Fruit fly (Drosophila melanogaster) S2 (cell line): ENCODE data around the gene CG8119.

Experiments
- CG8478 ChIP-seq: fragments of >200 bp; optimal IDR thresholded peaks from 2 replicates; lab custom pipeline; 2018
- CTCF ChIP-seq, 2 experiments: fragments of >200 bp; optimal IDR thresholded peaks; 2 replicates each; lab custom pipeline; 2018

- TF ChIP-seq CTCF (optimal IDR thresholded peaks at IDR 0.05; lab: Kevin White, UChicago) (no peak), CG8478 (lab: Kevin White, UChicago) (no peak)
These were observed 22.0 kb downstream of the CG8119 start for dm6 chrX:15684419-15684818.
